Worm (Caenorhabditis elegans): ENCODE data around the gene srxa-16.

DNA sequence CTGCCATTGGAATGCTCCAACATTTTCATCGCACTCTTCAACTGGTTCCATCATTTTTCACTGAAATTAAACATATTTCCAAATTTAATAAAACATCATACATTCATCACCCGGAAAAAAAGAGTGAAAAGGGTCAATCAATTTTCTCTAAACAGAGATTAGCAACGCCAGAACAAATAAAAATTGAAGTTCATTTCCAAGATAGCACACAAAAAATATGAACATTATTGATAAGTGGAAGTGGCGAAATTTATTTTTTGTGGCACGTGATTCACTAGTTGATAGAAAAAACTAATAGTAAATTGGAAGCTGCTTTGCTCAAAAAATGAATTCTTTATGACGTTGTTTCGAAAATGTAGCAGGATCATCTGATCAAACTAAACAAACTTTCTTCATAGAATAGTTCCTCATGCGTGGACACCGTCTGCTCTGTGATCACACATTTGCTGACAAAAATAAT is 38.9 kb downstream of the srxa-16 start, which contains the start of the genes F14H3.12 and srj-29:
- TF ChIP-seq elt-3 (tag; optimal IDR thresholded peaks at IDR 0.05): no peak
- TF ChIP-seq pha-4 (tag; optimal IDR thresholded peaks at IDR 0.05): no peak
- no peak for TF ChIP-seq unc-39 (tag; optimal IDR thresholded peaks at IDR 0.05)
- no peak for TF ChIP-seq M03D4.4 (tag; optimal IDR thresholded peaks at IDR 0.05)

All from whole organism, mixed stage, embryonic.